Worm (Caenorhabditis elegans) whole organism, late embryonic: ENCODE results near the gene grk-2.

ENCODE experiments used
- ahr-1 ChIP-seq: sonication (generic microtip); optimal IDR thresholded peaks from 2 replicates; lab custom pipeline; 2016; ENCODE audit warnings: missing genetic modification characterization, missing compliant biosample characterization
- ceh-14 ChIP-seq: sonication (generic microtip); optimal IDR thresholded peaks from 2 replicates; lab custom pipeline; 2016; ENCODE audit warnings: missing genotype, missing genetic modification characterization, missing compliant biosample characterization
- ceh-18 ChIP-seq: sonication (generic microtip); optimal IDR thresholded peaks from 2 replicates; lab custom pipeline; 2016; ENCODE audit warnings: missing genetic modification characterization, missing compliant biosample characterization
- ceh-19 ChIP-seq: fragments of 200-800 bp; sonication (Bioruptor generic); optimal IDR thresholded peaks from 2 replicates; lab custom pipeline; 2018; ENCODE audit warnings: mild to moderate bottlenecking, missing genetic modification characterization, missing compliant biosample characterization
- ceh-2 ChIP-seq: sonication (generic microtip); optimal IDR thresholded peaks from 2 replicates; lab custom pipeline; 2016; ENCODE audit warnings: missing genotype, missing genetic modification characterization, missing compliant biosample characterization
- ceh-22 ChIP-seq: sonication (generic microtip); optimal IDR thresholded peaks from 2 replicates; lab custom pipeline; 2017; ENCODE audit warnings: missing biosample characterization, missing genetic modification characterization
- ceh-24 ChIP-seq: sonication (generic microtip); optimal IDR thresholded peaks from 2 replicates; lab custom pipeline; 2016; ENCODE audit warnings: mild to moderate bottlenecking, missing genetic modification characterization, missing compliant biosample characterization
- ceh-30 ChIP-seq: fragments of 150-350 bp; optimal IDR thresholded peaks from 2 replicates; lab custom pipeline; 2014; ENCODE audit warnings: missing biosample characterization, missing genetic modification characterization
- ceh-31 ChIP-seq: sonication (generic microtip); optimal IDR thresholded peaks from 2 replicates; lab custom pipeline; 2016; ENCODE audit warnings: missing genetic modification characterization, missing compliant biosample characterization
- ceh-34 ChIP-seq: sonication (generic microtip); optimal IDR thresholded peaks from 2 replicates; lab custom pipeline; 2016; ENCODE audit warnings: mild to moderate bottlenecking, missing genetic modification characterization, missing compliant biosample characterization
- ceh-6 ChIP-seq: fragments of 200-800 bp; sonication (Bioruptor generic); optimal IDR thresholded peaks from 2 replicates; lab custom pipeline; 2018; ENCODE audit warnings: mild to moderate bottlenecking, missing genetic modification characterization, missing compliant biosample characterization
- che-1 ChIP-seq: sonication (generic microtip); optimal IDR thresholded peaks from 2 replicates; lab custom pipeline; 2016; ENCODE audit warnings: mild to moderate bottlenecking, missing genetic modification characterization, missing compliant biosample characterization
- dmd-4 ChIP-seq: sonication (generic microtip); optimal IDR thresholded peaks from 2 replicates; lab custom pipeline; 2016; ENCODE audit warnings: borderline replicate concordance, missing genetic modification characterization, missing compliant biosample characterization
- dve-1 ChIP-seq: sonication (generic microtip); optimal IDR thresholded peaks from 2 replicates; lab custom pipeline; 2017; ENCODE audit warnings: antibody characterized with exemption, mild to moderate bottlenecking, missing genetic modification characterization, missing compliant biosample characterization
- ets-4 ChIP-seq: sonication (generic microtip); optimal IDR thresholded peaks from 2 replicates; lab custom pipeline; 2016; ENCODE audit warnings: missing genetic modification characterization, missing compliant biosample characterization
- eyg-1 ChIP-seq: sonication (generic microtip); optimal IDR thresholded peaks from 2 replicates; lab custom pipeline; 2016; ENCODE audit warnings: missing genotype, missing genetic modification characterization, missing compliant biosample characterization
- fax-1 ChIP-seq: sonication (generic microtip); optimal IDR thresholded peaks from 2 replicates; lab custom pipeline; 2016; ENCODE audit warnings: missing genotype, missing genetic modification characterization, missing compliant biosample characterization
- fkh-10 ChIP-seq: fragments of 150-350 bp; optimal IDR thresholded peaks from 2 replicates; lab custom pipeline; 2014; ENCODE audit warnings: missing biosample characterization, missing genetic modification reagents, missing genetic modification characterization
- hlh-6 ChIP-seq: sonication (generic microtip); optimal IDR thresholded peaks from 2 replicates; lab custom pipeline; 2016; ENCODE audit warnings: missing genotype, missing genetic modification characterization, missing compliant biosample characterization
- madf-2 ChIP-seq: sonication (generic microtip); optimal IDR thresholded peaks from 2 replicates; lab custom pipeline; 2017; ENCODE audit warnings: missing genetic modification characterization, missing compliant biosample characterization
- nfya-1 ChIP-seq: sonication (generic microtip); optimal IDR thresholded peaks from 2 replicates; lab custom pipeline; 2017; ENCODE audit warnings: missing genetic modification characterization, mild to moderate bottlenecking, missing compliant biosample characterization, antibody characterized with exemption, moderate library complexity
- pag-3 ChIP-seq: sonication (generic microtip); optimal IDR thresholded peaks from 2 replicates; lab custom pipeline; 2016; ENCODE audit warnings: missing compliant biosample characterization, missing genetic modification characterization, borderline replicate concordance
- pat-9 ChIP-seq: fragments of 200-800 bp; sonication (Bioruptor generic); optimal IDR thresholded peaks from 2 replicates; lab custom pipeline; 2018; ENCODE audit warnings: mild to moderate bottlenecking, missing genetic modification characterization, moderate library complexity, missing compliant biosample characterization
- pros-1 ChIP-seq: fragments of 150-350 bp; optimal IDR thresholded peaks from 2 replicates; lab custom pipeline; 2014; ENCODE audit warnings: missing biosample characterization, missing genetic modification reagents, missing genetic modification characterization
- ref-2 ChIP-seq: sonication (generic microtip); optimal IDR thresholded peaks from 2 replicates; lab custom pipeline; 2016; ENCODE audit warnings: missing genetic modification characterization, missing compliant biosample characterization
- rnt-1 ChIP-seq: sonication (generic microtip); optimal IDR thresholded peaks from 2 replicates; lab custom pipeline; 2016; ENCODE audit warnings: missing genetic modification characterization, missing compliant biosample characterization
- sdc-2 ChIP-seq: sonication (generic microtip); optimal IDR thresholded peaks from 2 replicates; lab custom pipeline; 2016; ENCODE audit warnings: missing genotype, missing genetic modification characterization, missing compliant biosample characterization
- sox-4 ChIP-seq: sonication (generic microtip); optimal IDR thresholded peaks from 2 replicates; lab custom pipeline; 2017; ENCODE audit warnings: mild to moderate bottlenecking, missing genetic modification characterization, inconsistent platforms, missing compliant biosample characterization
- tbx-2 ChIP-seq: sonication (generic microtip); optimal IDR thresholded peaks from 2 replicates; lab custom pipeline; 2016; ENCODE audit warnings: missing genetic modification characterization, missing compliant biosample characterization
- unc-3 ChIP-seq, 2 experiments: fragments of 200-800 bp in 1 of 2; sonication (Bioruptor generic) in 1 of 2; sonication (generic microtip) in 1 of 2; conservative IDR thresholded peaks in 1 of 2; optimal IDR thresholded peaks in 1 of 2; 2 replicates each; pipeline versions ENCODE4 v1.3.6 to Lab custom; 2016 to 2022; ENCODE audit warnings: missing compliant biosample characterization in 2 of 2, missing genetic modification characterization in 2 of 2, missing genetic modification reagents in 1 of 2
- unc-42 ChIP-seq: sonication (generic microtip); optimal IDR thresholded peaks from 2 replicates; lab custom pipeline; 2016; ENCODE audit warnings: missing genotype, missing genetic modification characterization, missing compliant biosample characterization
- unc-55 ChIP-seq: sonication (generic microtip); optimal IDR thresholded peaks from 2 replicates; lab custom pipeline; 2017; ENCODE audit warnings: missing biosample characterization, missing genetic modification reagents, missing genetic modification characterization
- zip-5 ChIP-seq: sonication (generic microtip); optimal IDR thresholded peaks from 2 replicates; lab custom pipeline; 2016; ENCODE audit warnings: missing genetic modification characterization, missing compliant biosample characterization
- ztf-16 ChIP-seq: sonication (generic microtip); optimal IDR thresholded peaks from 2 replicates; lab custom pipeline; 2017; ENCODE audit warnings: missing genetic modification characterization, missing compliant biosample characterization

grk-2 gene

DNA sequence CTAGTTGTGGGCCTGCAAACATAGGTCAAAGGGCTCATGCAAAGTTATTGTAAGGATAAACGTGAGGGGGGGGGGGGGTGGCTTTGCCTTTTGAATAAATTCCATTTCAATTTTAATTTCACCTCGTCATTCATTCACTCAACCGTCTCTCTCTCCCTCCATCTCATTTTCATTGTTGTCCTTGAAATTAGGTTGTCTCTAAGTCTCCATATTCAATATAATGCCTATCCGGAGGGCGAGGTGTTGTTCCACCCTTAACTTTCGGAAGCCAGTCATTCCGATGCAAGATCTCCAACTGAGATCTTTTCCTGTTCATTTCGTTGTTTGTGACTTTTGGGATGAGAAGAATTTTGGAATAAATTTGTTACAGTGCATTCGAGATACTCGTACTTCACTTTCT is 18.7 kb upstream of the grk-2 start:
- TF ChIP-seq unc-42, result peak; percentile 6
- no peak for TF ChIP-seq nfya-1 (tag; lab: Kevin White, UChicago)
- TF ChIP-seq, all 69 proteins: peak for 1

ce11 chrIII:658357-658756 is 17.6 kb upstream of the grk-2 start, which contains the start of gene C09F5.1:
TSS of gene C09F5.1 (plus strand) at chrIII:658709.
- no peak for TF ChIP-seq dve-1
- no peak for TF ChIP-seq sox-4 (tag; lab: Kevin White, UChicago)
- peak; percentile 6 for TF ChIP-seq nfya-1 (tag; lab: Kevin White, UChicago)
- TF ChIP-seq eyg-1 (tag; lab: Kevin White, UChicago), result no peak
- no peak for TF ChIP-seq fax-1 (tag; lab: Kevin White, UChicago)

- TF ChIP-seq unc-3 (GFP tag; conservative IDR thresholded peaks at IDR 0.05; lab: Robert Waterston, UW) (peak; percentile 92), unc-3 (tag; optimal IDR thresholded peaks at IDR 0.05; lab: Kevin White, UChicago) (peak; percentile 98), unc-42 (peak; percentile 8), ceh-14 (tag; lab: Kevin White, UChicago) (peak; percentile 9), ceh-22 (tag; lab: Kevin White, UChicago) (no peak)
Measured at ce11 chrIII:665173-665757, 10.7 kb upstream of the grk-2 start, which contains the start of gene C09F5.3. TSS of gene C09F5.3 (minus strand) at chrIII:665266.

DNA sequence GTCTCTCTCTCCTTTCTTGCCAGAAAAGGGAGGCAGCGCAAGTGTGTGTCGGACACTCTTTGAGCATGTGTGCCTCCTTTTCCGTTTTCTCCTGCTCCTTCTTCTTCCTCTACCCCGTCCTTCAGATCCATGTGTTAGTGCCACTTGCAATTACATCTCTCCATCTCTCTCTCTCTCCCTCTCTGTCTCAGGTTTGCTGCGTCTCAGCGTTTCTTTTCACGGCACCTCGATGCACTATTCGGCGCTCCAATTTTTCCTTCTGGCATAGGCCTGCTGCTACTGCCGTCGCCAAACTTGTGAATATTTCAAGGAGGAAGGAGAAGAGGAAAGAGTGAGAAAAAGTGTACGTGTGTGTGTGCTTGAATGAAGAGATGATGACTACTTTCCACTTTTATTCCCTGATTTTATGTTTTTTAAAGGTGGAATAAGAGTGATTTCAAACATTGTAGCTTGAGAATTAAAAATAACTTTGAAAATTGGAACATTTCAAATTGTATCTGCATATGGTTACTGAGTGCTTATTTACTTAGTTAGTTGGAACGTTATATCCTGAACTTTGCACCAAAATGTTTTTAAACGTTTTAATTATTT is 7.5 kb upstream of the grk-2 start, which contains the start of gene W02B3.3:
W02B3.3 (minus strand) TSS at position 131 of the 591 bp plus-strand sequence.
- TF ChIP-seq sdc-2 (tag; lab: Kevin White, UChicago) (peak; percentile 35), dmd-4 (tag; lab: Kevin White, UChicago) (no peak), fkh-10 (peak; percentile 21), hlh-6 (tag; lab: Kevin White, UChicago) (peak; percentile 43), pros-1 (tag; lab: Kevin White, UChicago) (peak; percentile 55), zip-5 (tag; lab: Kevin White, UChicago) (no peak), unc-42 (peak; percentile 94), pag-3 (tag; lab: Kevin White, UChicago) (peak; percentile 33), ceh-24 (tag; lab: Kevin White, UChicago) (no peak), che-1 (tag; lab: Kevin White, UChicago) (no peak), tbx-2 (peak; percentile 67), unc-55 (peak; percentile 77), ceh-14 (tag; lab: Kevin White, UChicago) (peak; percentile 69), ets-4 (tag; lab: Kevin White, UChicago) (no peak), ref-2 (tag; lab: Kevin White, UChicago) (peak; percentile 40), ahr-1 (no peak), ztf-16 (tag; lab: Kevin White, UChicago) (no peak), ceh-34 (tag; lab: Kevin White, UChicago) (peak; percentile 16), ceh-31 (peak; percentile 84), pat-9 (peak; percentile 6), ceh-30 (tag; lab: Kevin White, UChicago) (no peak), nfya-1 (tag; lab: Kevin White, UChicago) (peak; percentile 23), ceh-18 (tag; lab: Kevin White, UChicago) (peak; percentile 84), madf-2 (no peak), ceh-6 (GFP tag; lab: Kevin White, UChicago) (peak; percentile 34), ceh-2 (tag; lab: Kevin White, UChicago) (peak; percentile 23), rnt-1 (tag; lab: Kevin White, UChicago) (peak; percentile 32), ceh-19 (GFP tag; lab: Kevin White, UChicago) (peak; percentile 74)
